Worm (Caenorhabditis elegans): ENCODE results near the gene C44B11.4.

Gene C44B11.4

ce11 chrIII:3112001-3112400, 31.6 kb downstream of the C44B11.4 start (continued):
- TF ChIP-seq lin-38 (GFP tag; IDR thresholded peaks at IDR 0.05) (peak; percentile 62), lin-13 (GFP tag; optimal IDR thresholded peaks at IDR 0.05) (peak; percentile 13), jun-1 (tag; optimal IDR thresholded peaks at IDR 0.05) (no peak), snpc-1.2 (GFP tag; IDR thresholded peaks at IDR 0.05) (0 out of 2 replicates have a peak, but pooled peaks have one; percentile 39), nhr-111 (GFP tag; optimal IDR thresholded peaks at IDR 0.05) (no peak), egl-43 (GFP tag; IDR thresholded peaks at IDR 0.05) (0 out of 2 replicates have a peak, but pooled peaks have one; percentile 20), cey-2 (tag; optimal IDR thresholded peaks at IDR 0.05; ENCODE audit: borderline replicate concordance, insufficient read depth) (no peak), Y48G9A.11 (GFP tag; IDR thresholded peaks at IDR 0.05) (peak; percentile 39; the same call in 1 of the 2 replicates), nhr-48 (tag; optimal IDR thresholded peaks at IDR 0.05) (peak; percentile 22)

- TF ChIP-seq duxl-1 (tag; optimal IDR thresholded peaks at IDR 0.05; ENCODE audit: poor library complexity), result no peak
- TF ChIP-seq ceh-28 (tag; optimal IDR thresholded peaks at IDR 0.05), result peak; percentile 89
Measured at ce11 chrIII:3111534-3111933, 32.0 kb downstream of the C44B11.4 start.

- TF ChIP-seq hlh-30 (tag; optimal IDR thresholded peaks at IDR 0.05; ENCODE audit: insufficient read depth) (no peak), daf-19 (GFP tag; conservative IDR thresholded peaks at IDR 0.05) (no peak)
Measured at ce11 chrIII:3110614-3111013, 32.9 kb downstream of the C44B11.4 start.

ce11 chrIII:3109564-3109963, 34.0 kb downstream of the C44B11.4 start:
- TF ChIP-seq lim-7 (GFP tag; IDR thresholded peaks at IDR 0.05) (0 out of 2 replicates have a peak, but pooled peaks have one; percentile 29), lin-29 (GFP tag; IDR thresholded peaks at IDR 0.05) (no peak), nhr-41 (GFP tag; IDR thresholded peaks at IDR 0.05) (no peak), sdz-12 (GFP tag; optimal IDR thresholded peaks at IDR 0.05) (no peak), lin-38 (GFP tag; IDR thresholded peaks at IDR 0.05) (peak; percentile 30; the same call in 1 of the 2 replicates)

DNA sequence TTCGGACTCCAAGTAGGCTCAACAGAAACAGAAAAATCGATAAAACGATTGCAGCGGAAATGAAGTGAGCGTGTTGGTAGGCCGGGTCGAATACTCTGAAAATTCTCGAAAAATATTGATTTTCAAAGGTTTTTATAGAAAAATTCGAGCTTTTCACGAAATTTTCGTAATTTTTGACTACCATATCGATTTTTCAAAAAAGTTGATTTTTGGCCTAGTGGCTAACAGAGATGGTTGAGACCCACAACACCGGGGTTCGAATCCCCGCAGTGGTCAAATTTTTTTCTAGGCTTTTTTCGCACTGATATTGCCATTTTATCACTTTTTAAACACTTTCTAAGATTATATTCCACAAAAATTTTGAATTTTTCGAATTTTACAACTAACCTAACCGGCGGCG, 34.8 kb downstream of the C44B11.4 start:
- TF ChIP-seq mdt-29 (GFP tag; IDR thresholded peaks at IDR 0.05) (no peak), sdz-12 (GFP tag; optimal IDR thresholded peaks at IDR 0.05) (no peak), rbr-2 (tag; optimal IDR thresholded peaks at IDR 0.05) (no peak), zfp-2 (tag; optimal IDR thresholded peaks at IDR 0.05) (no peak), php-3 (GFP tag; IDR thresholded peaks at IDR 0.05) (no peak), nhr-25 (tag; optimal IDR thresholded peaks at IDR 0.05; ENCODE audit: borderline replicate concordance, insufficient read depth) (no peak), Y105C5A.15 (GFP tag; IDR thresholded peaks at IDR 0.05) (no peak), zip-11 (GFP tag; IDR thresholded peaks at IDR 0.05) (no peak), nhr-76 (tag; optimal IDR thresholded peaks at IDR 0.05) (no peak), daf-8 (GFP tag; IDR thresholded peaks at IDR 0.05) (no peak), ceh-82 (tag; optimal IDR thresholded peaks at IDR 0.05) (no peak), hmg-1.1 (GFP tag; IDR thresholded peaks at IDR 0.05) (no peak), dmd-8 (GFP tag; IDR thresholded peaks at IDR 0.05) (no peak), mdl-1 (tag; optimal IDR thresholded peaks at IDR 0.05) (no peak), unc-130 (GFP tag; optimal IDR thresholded peaks at IDR 0.05) (no peak), zfp-3 (GFP tag; conservative IDR thresholded peaks at IDR 0.05) (no peak), lim-7 (GFP tag; IDR thresholded peaks at IDR 0.05) (no peak), dve-1 (tag; optimal IDR thresholded peaks at IDR 0.05; ENCODE audit: insufficient read depth) (no peak), egl-27 (tag; optimal IDR thresholded peaks at IDR 0.05) (no peak), madf-9 (GFP tag; conservative IDR thresholded peaks at IDR 0.05) (no peak)

Data from whole organism, L4 larva.